Worm (Caenorhabditis elegans): ENCODE measurements around the gene clh-5.
A peak's percentile ranks its signal among the peaks of the same experiment; 100 is the strongest.

clh-5 gene

DNA sequence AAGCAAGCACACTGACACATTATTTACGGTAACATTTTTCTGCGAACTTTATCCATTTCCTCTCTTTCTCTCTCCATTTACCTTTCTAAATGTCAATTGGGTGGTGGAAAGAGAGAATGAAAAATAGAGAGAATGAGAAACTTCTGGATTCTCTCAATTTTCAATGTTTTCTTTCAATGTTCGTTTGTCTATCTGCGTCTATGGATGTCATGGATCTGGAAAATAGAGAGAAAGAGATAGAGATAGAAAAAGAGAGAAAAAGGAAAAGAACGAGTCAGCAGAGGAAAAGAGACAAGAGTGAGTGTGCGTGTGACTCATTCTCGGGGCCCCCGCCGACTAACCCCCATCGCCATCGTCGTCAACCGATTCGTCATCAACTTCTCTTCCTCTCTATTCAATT is 14.4 kb upstream of the clh-5 start, which contains the start of gene jun-1:
Gene jun-1 (plus strand): TSS at position 307 of the 400 bp plus-strand sequence.
- TF ChIP-seq ztf-6 (GFP tag; IDR thresholded peaks at IDR 0.05) (no peak), die-1 (tag; optimal IDR thresholded peaks at IDR 0.05) (no peak), K12H6.12 (tag; optimal IDR thresholded peaks at IDR 0.05) (peak; percentile 72), ccch-3 (GFP tag; optimal IDR thresholded peaks at IDR 0.05) (no peak), him-1 (tag; optimal IDR thresholded peaks at IDR 0.05) (no peak), snpc-3.4 (tag; optimal IDR thresholded peaks at IDR 0.05) (no peak), lin-26 (GFP tag; IDR thresholded peaks at IDR 0.05) (no peak), snpc-1.3 (tag; optimal IDR thresholded peaks at IDR 0.05; ENCODE audit: insufficient read depth) (no peak), ZK185.1 (tag; optimal IDR thresholded peaks at IDR 0.05; ENCODE audit: poor library complexity, severe bottlenecking) (peak; percentile 34), mxl-1 (tag; optimal IDR thresholded peaks at IDR 0.05) (no peak), nhr-27 (tag; optimal IDR thresholded peaks at IDR 0.05) (no peak), ztf-26 (tag; optimal IDR thresholded peaks at IDR 0.05) (peak; percentile 69), atf-7 (tag; optimal IDR thresholded peaks at IDR 0.05) (peak; percentile 20), Y56A3A.18 (GFP tag; IDR thresholded peaks at IDR 0.05) (no peak), egl-18 (GFP tag; IDR thresholded peaks at IDR 0.05) (no peak), ceh-40 (GFP tag; IDR thresholded peaks at IDR 0.05) (no peak), rpc-1 (optimal IDR thresholded peaks at IDR 0.05) (peak; percentile 17), rpc-1 (tag; optimal IDR thresholded peaks at IDR 0.05) (no peak), hmg-1.2 (GFP tag; IDR thresholded peaks at IDR 0.05) (peak; percentile 81), lin-54 (GFP tag; optimal IDR thresholded peaks at IDR 0.05) (peak; percentile 28), tlf-1 (GFP tag; optimal IDR thresholded peaks at IDR 0.05) (no peak), attf-5 (GFP tag; optimal IDR thresholded peaks at IDR 0.05) (peak; percentile 69), rcor-1 (GFP tag; IDR thresholded peaks at IDR 0.05) (peak; percentile 49), dox-1 (GFP tag; IDR thresholded peaks at IDR 0.05) (peak; percentile 66), hmg-20 (GFP tag; IDR thresholded peaks at IDR 0.05) (no peak), let-526 (GFP tag; IDR thresholded peaks at IDR 0.05) (no peak), sdz-38 (tag; optimal IDR thresholded peaks at IDR 0.05) (no peak), egrh-3 (GFP tag; IDR thresholded peaks at IDR 0.05) (0 out of 2 replicates have a peak, but pooled peaks have one; percentile 20), xnd-1 (tag; optimal IDR thresholded peaks at IDR 0.05) (no peak), unc-130 (GFP tag; optimal IDR thresholded peaks at IDR 0.05) (no peak), pbrm-1 (GFP tag; IDR thresholded peaks at IDR 0.05) (peak; percentile 71), fkh-3 (tag; optimal IDR thresholded peaks at IDR 0.05) (no peak), zfh-2 (GFP tag; conservative IDR thresholded peaks at IDR 0.05) (peak; percentile 94), cebp-1 (GFP tag; IDR thresholded peaks at IDR 0.05) (no peak), cebp-1 (tag; optimal IDR thresholded peaks at IDR 0.05) (peak; percentile 78), Y95B8A.8 (GFP tag; IDR thresholded peaks at IDR 0.05) (no peak), B0035.1 (tag; optimal IDR thresholded peaks at IDR 0.05) (no peak), C06A6.2 (GFP tag; conservative IDR thresholded peaks at IDR 0.05) (peak; percentile 54), somi-1 (GFP tag; optimal IDR thresholded peaks at IDR 0.05) (peak; percentile 76), F33H1.4 (GFP tag; IDR thresholded peaks at IDR 0.05) (no peak), attf-6 (GFP tag; IDR thresholded peaks at IDR 0.05) (no peak), bed-2 (GFP tag; IDR thresholded peaks at IDR 0.05) (no peak), tbp1 (GFP tag; optimal IDR thresholded peaks at IDR 0.05) (peak; percentile 21), ceh-100 (GFP tag; IDR thresholded peaks at IDR 0.05) (no peak), aptf-3 (GFP tag; IDR thresholded peaks at IDR 0.05) (no peak), dpff-1 (tag; optimal IDR thresholded peaks at IDR 0.05) (no peak), ztf-3 (GFP tag; optimal IDR thresholded peaks at IDR 0.05) (no peak), ceh-91 (GFP tag; IDR thresholded peaks at IDR 0.05) (no peak), lsl-1 (GFP tag; optimal IDR thresholded peaks at IDR 0.05) (no peak), madf-8 (GFP tag; conservative IDR thresholded peaks at IDR 0.05) (no peak), repo-1 (tag; optimal IDR thresholded peaks at IDR 0.05) (no peak)
